Fruit fly (Drosophila melanogaster) whole organism, wandering third instar larva: ENCODE measurements around the gene CG46310.

Source experiments
- CG32264 ChIP-seq: fragments of 200-800 bp; sonication (Bioruptor generic); optimal IDR thresholded peaks from 2 replicates; lab custom pipeline; 2016; ENCODE audit warnings: missing biosample characterization, missing genetic modification characterization
- CG9705 ChIP-seq: fragments of 200-800 bp; sonication (Bioruptor generic); optimal IDR thresholded peaks from 2 replicates; lab custom pipeline; 2018; ENCODE audit warnings: missing biosample characterization, mild to moderate bottlenecking, missing genetic modification characterization
- CrebA ChIP-seq: fragments of 200-800 bp; sonication (Bioruptor generic); optimal IDR thresholded peaks from 2 replicates; lab custom pipeline; 2016; ENCODE audit warnings: missing biosample characterization, mild to moderate bottlenecking, missing genetic modification characterization, borderline replicate concordance
- Dif ChIP-seq: fragments of 200-275, 200-300 bp; sonication (Bioruptor generic); optimal IDR thresholded peaks from 2 replicates; lab custom pipeline; 2018; ENCODE audit warnings: missing biosample characterization, missing genetic modification characterization; ENCODE audit not compliant: partially characterized antibody
- GATAd ChIP-seq: sonication (Bioruptor generic); optimal IDR thresholded peaks from 2 replicates; lab custom pipeline; 2016; ENCODE audit warnings: missing biosample characterization, missing genetic modification characterization
- HLH106 ChIP-seq: fragments of 200-800 bp; optimal IDR thresholded peaks from 3 replicates; lab custom pipeline; 2019; ENCODE audit warnings: missing biosample characterization, mild to moderate bottlenecking, missing genetic modification characterization, moderate library complexity
- Hnf4 ChIP-seq: fragments of 200-800 bp; sonication (Bioruptor generic); optimal IDR thresholded peaks from 2 replicates; lab custom pipeline; 2016; ENCODE audit warnings: missing biosample characterization, mild to moderate bottlenecking, missing genetic modification characterization
- Hr78 ChIP-seq: fragments of >200 bp; optimal IDR thresholded peaks from 2 replicates; lab custom pipeline; 2017; ENCODE audit warnings: missing biosample characterization, missing genetic modification characterization
- Hr83 ChIP-seq: fragments of 200-300 bp; sonication (Bioruptor generic); optimal IDR thresholded peaks from 2 replicates; lab custom pipeline; 2016; ENCODE audit warnings: missing biosample characterization, mild to moderate bottlenecking, missing genetic modification characterization, moderate library complexity; ENCODE audit not compliant: poor library complexity, severe bottlenecking
- Jra ChIP-seq: sonication (Bioruptor generic); optimal IDR thresholded peaks from 2 replicates; lab custom pipeline; 2016; ENCODE audit warnings: missing biosample characterization, missing genetic modification characterization
- N ChIP-seq: fragments of >200 bp; optimal IDR thresholded peaks from 2 replicates; lab custom pipeline; 2018; ENCODE audit warnings: missing biosample characterization, missing external identifiers, missing genetic modification characterization
- OdsH ChIP-seq: fragments of 200-800 bp; sonication (Bioruptor generic); optimal IDR thresholded peaks from 2 replicates; lab custom pipeline; 2016; ENCODE audit warnings: missing biosample characterization, mild to moderate bottlenecking, missing genetic modification characterization
- Rel ChIP-seq, 2 experiments: fragments of 200-800 bp; sonication (Bioruptor generic) in 1 of 2; optimal IDR thresholded peaks; 2 replicates in 1 of 2; 3 replicates in 1 of 2; lab custom pipeline; 2016 to 2019; ENCODE audit warnings: mild to moderate bottlenecking in 2 of 2, missing biosample characterization in 2 of 2, missing genetic modification characterization in 2 of 2, moderate library complexity in 1 of 2
- Vsx2 ChIP-seq: fragments of 200-300, 225-300 bp; sonication (Bioruptor generic); optimal IDR thresholded peaks from 2 replicates; lab custom pipeline; 2018; ENCODE audit warnings: missing biosample characterization, missing genetic modification characterization; ENCODE audit not compliant: partially characterized antibody
- br ChIP-seq: fragments of 200-800 bp; sonication (Bioruptor generic); optimal IDR thresholded peaks from 2 replicates; lab custom pipeline; 2016; ENCODE audit warnings: missing biosample characterization, missing genetic modification characterization
- brk ChIP-seq: fragments of 200-800 bp; sonication (Bioruptor generic); optimal IDR thresholded peaks from 2 replicates; lab custom pipeline; 2016; ENCODE audit warnings: missing biosample characterization, mild to moderate bottlenecking, missing genetic modification characterization
- dl ChIP-seq, 2 experiments: fragments of 175-275, 200-275 bp in 1 of 2; fragments of 200-275 bp in 1 of 2; sonication (Bioruptor generic); optimal IDR thresholded peaks; lab custom pipeline; 2018; ENCODE audit warnings: mild to moderate bottlenecking in 2 of 2, missing biosample characterization in 2 of 2, missing genetic modification characterization in 2 of 2, moderate library complexity in 2 of 2; ENCODE audit not compliant: partially characterized antibody in 2 of 2, insufficient read depth in 1 of 2
- dmrt93B ChIP-seq: fragments of 200-800 bp; sonication (Bioruptor generic); optimal IDR thresholded peaks from 2 replicates; lab custom pipeline; 2018; ENCODE audit warnings: missing biosample characterization, mild to moderate bottlenecking, missing genetic modification characterization
- dsf ChIP-seq: sonication (Bioruptor generic); optimal IDR thresholded peaks from 2 replicates; lab custom pipeline; 2016; ENCODE audit warnings: missing biosample characterization, missing genetic modification characterization, borderline replicate concordance
- foxo ChIP-seq, 2 experiments: fragments of 200-800 bp; sonication (Bioruptor generic); optimal IDR thresholded peaks; 2 replicates in 1 of 2; 3 replicates in 1 of 2; lab custom pipeline; 2016 to 2017; ENCODE audit warnings: missing biosample characterization in 2 of 2, missing genetic modification characterization in 2 of 2
- fru ChIP-seq: fragments of 200-800 bp; sonication (Bioruptor generic); optimal IDR thresholded peaks from 3 replicates; lab custom pipeline; 2016; ENCODE audit warnings: missing biosample characterization, mild to moderate bottlenecking, missing genetic modification characterization
- h ChIP-seq: fragments of 200-800 bp; sonication (Bioruptor generic); optimal IDR thresholded peaks from 3 replicates; lab custom pipeline; 2016; ENCODE audit warnings: missing biosample characterization, mild to moderate bottlenecking, missing genetic modification characterization
- jim ChIP-seq: fragments of 175-275, 200-325 bp; sonication (Bioruptor generic); optimal IDR thresholded peaks from 2 replicates; lab custom pipeline; 2016; ENCODE audit warnings: missing biosample characterization, mild to moderate bottlenecking, missing genetic modification characterization
- lola ChIP-seq: fragments of >200 bp; optimal IDR thresholded peaks from 2 replicates; lab custom pipeline; 2017; ENCODE audit warnings: missing biosample characterization, missing genetic modification characterization
- pan ChIP-seq: fragments of >200 bp; optimal IDR thresholded peaks from 2 replicates; lab custom pipeline; 2017
- psq ChIP-seq: fragments of 200-800 bp; sonication (Bioruptor generic); optimal IDR thresholded peaks from 3 replicates; lab custom pipeline; 2017; ENCODE audit warnings: missing biosample characterization, mild to moderate bottlenecking, missing genetic modification characterization, moderate library complexity
- rgr ChIP-seq: fragments of 200-800 bp; sonication (Bioruptor generic); optimal IDR thresholded peaks from 3 replicates; lab custom pipeline; 2016; ENCODE audit warnings: missing biosample characterization, mild to moderate bottlenecking, missing genetic modification characterization
- sage ChIP-seq: fragments of 200-800 bp; sonication (Bioruptor generic); optimal IDR thresholded peaks from 2 replicates; lab custom pipeline; 2016; ENCODE audit warnings: missing biosample characterization, mild to moderate bottlenecking, missing genetic modification characterization
- tai ChIP-seq: sonication (Bioruptor generic); optimal IDR thresholded peaks from 2 replicates; lab custom pipeline; 2016; ENCODE audit warnings: missing biosample characterization, missing genetic modification characterization
- usp ChIP-seq: fragments of >200 bp; optimal IDR thresholded peaks from 2 replicates; lab custom pipeline; 2017; ENCODE audit warnings: missing biosample characterization, missing genetic modification characterization
- woc ChIP-seq: sonication (Bioruptor generic); optimal IDR thresholded peaks from 2 replicates; lab custom pipeline; 2016; ENCODE audit warnings: missing biosample characterization, mild to moderate bottlenecking, missing genetic modification characterization

Gene CG46310

dm6 chr3R:23217142-23217771, 43.6 kb downstream of the CG46310 start:
- TF ChIP-seq woc (GFP tag; lab: Kevin White, UChicago): no peak
- TF ChIP-seq GATAd (GFP tag; lab: Kevin White, UChicago): no peak
- no peak for TF ChIP-seq h (GFP tag; lab: Kevin White, UChicago)
- no peak for TF ChIP-seq fru (GFP tag; lab: Kevin White, UChicago)
- TF ChIP-seq psq (GFP tag; lab: Kevin White, UChicago): no peak
- TF ChIP-seq Hr83 (GFP tag; lab: Kevin White, UChicago): no peak
- TF ChIP-seq rgr (GFP tag; lab: Kevin White, UChicago): no peak
- no peak for TF ChIP-seq sage
- no peak for TF ChIP-seq Hnf4
- no peak for TF ChIP-seq HLH106 (tag; lab: Kevin White, UChicago)
- no peak for TF ChIP-seq dsf (GFP tag; lab: Kevin White, UChicago)
- no peak for TF ChIP-seq jim
- no peak for TF ChIP-seq tai
- no peak for TF ChIP-seq CG32264 (GFP tag; lab: Kevin White, UChicago)
- no peak for TF ChIP-seq pan (lab: Kevin White, UChicago)
- TF ChIP-seq brk (GFP tag; lab: Kevin White, UChicago): no peak

DNA sequence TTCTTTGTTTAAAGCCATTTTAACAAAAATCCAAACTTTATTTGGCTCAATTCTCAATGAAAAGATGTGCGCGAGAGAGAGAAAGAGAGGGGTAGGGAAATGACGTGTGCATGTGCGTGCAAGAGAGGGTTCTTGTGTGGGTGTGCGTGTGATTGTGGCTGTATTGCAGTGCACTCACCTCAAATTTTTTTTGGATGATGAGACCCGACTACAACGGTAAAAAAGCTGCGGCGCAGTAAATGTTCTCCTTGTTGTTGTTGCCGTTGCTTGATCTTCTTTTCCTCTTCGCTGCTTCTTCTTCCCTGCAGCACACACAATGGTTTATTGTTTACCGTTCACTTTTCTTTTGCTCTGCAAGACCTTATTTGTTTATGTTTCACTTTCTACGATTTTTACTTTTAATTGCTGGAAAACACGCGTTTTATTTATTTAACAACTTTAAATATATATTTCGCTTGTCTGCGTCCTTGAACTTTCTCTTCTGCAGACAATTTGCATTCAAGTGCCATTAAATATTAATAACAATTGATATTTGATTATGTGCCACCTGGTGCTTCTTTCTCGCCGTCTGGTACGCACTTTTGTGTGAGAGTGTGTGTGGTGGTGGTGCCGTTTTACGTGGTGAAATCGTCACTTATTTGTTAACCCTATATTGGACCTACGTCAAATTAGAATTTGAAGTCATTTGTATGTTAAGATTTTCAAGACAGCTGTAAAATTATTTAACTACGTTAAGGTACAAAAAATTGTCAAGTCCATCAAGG, 46.7 kb downstream of the CG46310 start:
- TF ChIP-seq foxo (GFP tag; optimal IDR thresholded peaks at IDR 0.05; lab: Kevin White, UChicago) (no peak), usp (no peak), Rel (GFP tag; optimal IDR thresholded peaks at IDR 0.05; lab: Kevin White, UChicago) (peak; percentile 10), Rel (tag; optimal IDR thresholded peaks at IDR 0.05; lab: Kevin White, UChicago) (peak; percentile 60), lola (no peak), Vsx2 (GFP tag; lab: Kevin White, UChicago) (no peak), dl (GFP tag; optimal IDR thresholded peaks at IDR 0.05; lab: Kevin White, UChicago; ENCODE audit: insufficient read depth in 1 of 2, partially characterized antibody in 2 of 2) (peak in 1 of 2 experiments; percentile 10), CrebA (GFP tag; lab: Kevin White, UChicago) (no peak), Hr83 (GFP tag; lab: Kevin White, UChicago) (peak; percentile 20), sage (no peak), h (GFP tag; lab: Kevin White, UChicago) (peak; percentile 10), woc (GFP tag; lab: Kevin White, UChicago) (peak; percentile 7), psq (GFP tag; lab: Kevin White, UChicago) (peak; percentile 46), fru (GFP tag; lab: Kevin White, UChicago) (no peak), Hr78 (GFP tag; lab: Kevin White, UChicago) (no peak), dmrt93B (no peak), Dif (GFP tag; lab: Kevin White, UChicago) (no peak), Jra (GFP tag; lab: Kevin White, UChicago) (no peak), N (GFP tag; lab: Kevin White, UChicago) (no peak), Hnf4 (peak; percentile 15), OdsH (GFP tag; lab: Kevin White, UChicago) (no peak), br (GFP tag; lab: Kevin White, UChicago) (peak; percentile 19), GATAd (GFP tag; lab: Kevin White, UChicago) (no peak), CG9705 (GFP tag; lab: Kevin White, UChicago) (no peak)

DNA sequence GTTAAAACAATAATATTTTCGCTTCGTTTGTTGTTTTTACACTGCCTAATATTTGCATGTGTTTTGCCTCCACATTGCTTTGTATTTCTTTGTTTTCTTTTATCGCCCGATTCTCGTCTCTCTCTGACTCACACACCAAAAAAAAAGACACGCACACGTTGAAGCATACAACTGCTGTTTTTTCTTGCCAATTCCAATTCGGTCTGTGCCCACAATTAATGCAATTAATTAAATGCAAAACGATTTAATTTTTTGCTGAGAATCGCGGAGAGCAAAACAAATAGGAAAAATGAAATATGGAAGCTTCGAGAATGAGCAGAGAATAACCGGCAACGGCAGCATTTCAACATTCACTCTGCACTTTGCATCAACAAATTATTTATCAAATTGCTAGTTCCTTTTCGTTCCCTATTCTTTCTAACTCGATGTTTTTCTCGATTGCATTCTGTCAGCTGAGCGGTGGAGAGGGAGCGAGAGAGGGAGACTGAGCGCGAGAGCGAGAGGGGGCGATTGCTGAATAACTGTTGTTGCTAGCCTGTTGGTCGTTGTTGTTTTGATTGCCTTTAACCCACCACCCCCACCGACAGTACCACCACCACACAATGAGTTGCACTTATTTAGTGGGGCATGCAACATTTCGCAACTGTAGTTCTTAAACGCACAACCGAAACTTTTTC, 47.5 kb downstream of the CG46310 start:
- TF ChIP-seq Jra (GFP tag; lab: Kevin White, UChicago): peak; percentile 14
- no peak for TF ChIP-seq lola
- no peak for TF ChIP-seq dl (GFP tag; optimal IDR thresholded peaks at IDR 0.05; lab: Kevin White, UChicago; ENCODE audit: insufficient read depth in 1 of 2, partially characterized antibody in 2 of 2)
- TF ChIP-seq sage: no peak
- TF ChIP-seq brk (GFP tag; lab: Kevin White, UChicago): no peak
- TF ChIP-seq tai: no peak
- TF ChIP-seq CG9705 (GFP tag; lab: Kevin White, UChicago): no peak
- TF ChIP-seq psq (GFP tag; lab: Kevin White, UChicago): no peak
